Fruit fly (Drosophila melanogaster) whole organism, wandering third instar larva: ENCODE results near the gene CG6959.

Experiments used
- CG32264 ChIP-seq: fragments of 200-800 bp; sonication (Bioruptor generic); optimal IDR thresholded peaks from 2 replicates; lab custom pipeline; 2016; ENCODE audit warnings: missing biosample characterization, missing genetic modification characterization
- CrebA ChIP-seq: fragments of 200-800 bp; sonication (Bioruptor generic); optimal IDR thresholded peaks from 2 replicates; lab custom pipeline; 2016; ENCODE audit warnings: missing biosample characterization, mild to moderate bottlenecking, missing genetic modification characterization, borderline replicate concordance
- GATAd ChIP-seq: sonication (Bioruptor generic); optimal IDR thresholded peaks from 2 replicates; lab custom pipeline; 2016; ENCODE audit warnings: missing biosample characterization, missing genetic modification characterization
- Hr78 ChIP-seq: fragments of >200 bp; optimal IDR thresholded peaks from 2 replicates; lab custom pipeline; 2017; ENCODE audit warnings: missing biosample characterization, missing genetic modification characterization
- Jra ChIP-seq: sonication (Bioruptor generic); optimal IDR thresholded peaks from 2 replicates; lab custom pipeline; 2016; ENCODE audit warnings: missing biosample characterization, missing genetic modification characterization
- Mio ChIP-seq: sonication (Bioruptor generic); optimal IDR thresholded peaks from 2 replicates; lab custom pipeline; 2016; ENCODE audit warnings: missing biosample characterization, missing genetic modification characterization
- OdsH ChIP-seq: fragments of 200-800 bp; sonication (Bioruptor generic); optimal IDR thresholded peaks from 2 replicates; lab custom pipeline; 2016; ENCODE audit warnings: missing biosample characterization, mild to moderate bottlenecking, missing genetic modification characterization
- dsf ChIP-seq: sonication (Bioruptor generic); optimal IDR thresholded peaks from 2 replicates; lab custom pipeline; 2016; ENCODE audit warnings: missing biosample characterization, missing genetic modification characterization, borderline replicate concordance
- ey ChIP-seq: fragments of 200-800 bp; sonication (Bioruptor generic); optimal IDR thresholded peaks from 2 replicates; lab custom pipeline; 2016; ENCODE audit warnings: missing biosample characterization, missing genetic modification characterization
- h ChIP-seq: fragments of 200-800 bp; sonication (Bioruptor generic); optimal IDR thresholded peaks from 3 replicates; lab custom pipeline; 2016; ENCODE audit warnings: missing biosample characterization, mild to moderate bottlenecking, missing genetic modification characterization
- lola ChIP-seq: fragments of >200 bp; optimal IDR thresholded peaks from 2 replicates; lab custom pipeline; 2017; ENCODE audit warnings: missing biosample characterization, missing genetic modification characterization
- pan ChIP-seq: fragments of >200 bp; optimal IDR thresholded peaks from 2 replicates; lab custom pipeline; 2017
- psq ChIP-seq: fragments of 200-800 bp; sonication (Bioruptor generic); optimal IDR thresholded peaks from 3 replicates; lab custom pipeline; 2017; ENCODE audit warnings: missing biosample characterization, mild to moderate bottlenecking, missing genetic modification characterization, moderate library complexity
- tai ChIP-seq: sonication (Bioruptor generic); optimal IDR thresholded peaks from 2 replicates; lab custom pipeline; 2016; ENCODE audit warnings: missing biosample characterization, missing genetic modification characterization

DNA sequence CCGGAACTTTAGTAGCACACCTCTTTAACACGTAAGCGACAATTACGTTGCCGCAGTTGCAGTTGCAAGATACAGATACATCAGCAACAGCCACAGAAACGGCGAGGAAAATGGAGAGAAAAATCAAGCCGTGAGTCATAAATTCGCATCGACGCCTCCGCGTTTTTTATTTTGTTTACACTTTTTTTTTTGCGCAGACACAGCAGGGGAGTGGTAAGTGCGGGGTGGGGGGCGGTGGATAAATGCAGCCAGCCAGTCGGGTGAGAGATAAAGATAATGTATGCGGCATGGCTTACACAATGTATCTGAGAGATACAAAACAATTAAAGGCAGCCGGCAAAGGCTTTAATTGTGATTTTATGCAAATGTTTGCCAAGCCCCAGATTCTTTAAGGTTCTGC, 4.1 kb downstream of the CG6959 start:
- TF ChIP-seq CG32264 (no peak), Jra (no peak), tai (GFP tag; lab: Kevin White, UChicago) (no peak), h (GFP tag; lab: Kevin White, UChicago) (no peak), Hr78 (no peak), pan (lab: Kevin White, UChicago) (no peak), OdsH (GFP tag; lab: Kevin White, UChicago) (no peak), GATAd (GFP tag; lab: Kevin White, UChicago) (no peak), CrebA (GFP tag; lab: Kevin White, UChicago) (no peak), Mio (no peak), dsf (GFP tag; lab: Kevin White, UChicago) (no peak), ey (GFP tag; lab: Kevin White, UChicago) (no peak), lola (GFP tag; lab: Kevin White, UChicago) (no peak), psq (GFP tag; lab: Kevin White, UChicago) (no peak)
